Fruit fly (Drosophila melanogaster) whole organism, embryonic: ENCODE data around the gene Hand.

Experiments used
- Antp ChIP-seq: fragments of 200-800 bp; sonication (Bioruptor generic); optimal IDR thresholded peaks from 3 replicates; lab custom pipeline; 2016; ENCODE audit warnings: missing biosample characterization, missing genetic modification characterization
- Asciz ChIP-seq: fragments of 200-800 bp; sonication (Bioruptor generic); optimal IDR thresholded peaks from 2 replicates; lab custom pipeline; 2017; ENCODE audit warnings: missing biosample characterization, mild to moderate bottlenecking, missing genetic modification characterization, missing genetic modification reagents
- Atf3 ChIP-seq: fragments of 200-800 bp; sonication (Bioruptor generic); optimal IDR thresholded peaks from 3 replicates; lab custom pipeline; 2016; ENCODE audit warnings: missing biosample characterization, missing genetic modification characterization
- CG11398 ChIP-seq: fragments of 200-800 bp; sonication (Bioruptor generic); optimal IDR thresholded peaks from 2 replicates; lab custom pipeline; 2016; ENCODE audit warnings: missing biosample characterization, missing genetic modification characterization
- CG11504 ChIP-seq: fragments of 200-800 bp; sonication (Bioruptor generic); optimal IDR thresholded peaks from 3 replicates; lab custom pipeline; 2019; ENCODE audit warnings: missing biosample characterization, mild to moderate bottlenecking, missing genetic modification characterization, moderate library complexity
- CG12744 ChIP-seq: fragments of 200-800 bp; sonication (Bioruptor generic); optimal IDR thresholded peaks from 2 replicates; lab custom pipeline; 2016; ENCODE audit warnings: missing biosample characterization, missing genetic modification characterization
- CG13296 ChIP-seq: fragments of 200-800 bp; sonication (Bioruptor generic); optimal IDR thresholded peaks from 3 replicates; lab custom pipeline; 2018; ENCODE audit warnings: missing biosample characterization, mild to moderate bottlenecking, missing genetic modification characterization
- CG16813 ChIP-seq: fragments of 200-800 bp; sonication (Bioruptor generic); IDR thresholded peaks from 3 replicates; pipeline ENCODE4 v1.3.6; 2022; ENCODE audit warnings: missing biosample characterization, missing genetic modification characterization; ENCODE audit not compliant: partially characterized antibody
- CG17802 ChIP-seq: fragments of 200-800 bp; sonication (Bioruptor generic); optimal IDR thresholded peaks from 2 replicates; lab custom pipeline; 2018; ENCODE audit warnings: missing biosample characterization, mild to moderate bottlenecking, missing genetic modification characterization, moderate library complexity
- CG31224 ChIP-seq: fragments of 200-800 bp; sonication (Bioruptor generic); IDR thresholded peaks from 2 replicates; pipeline ENCODE4 v1.3.6; 2022; ENCODE audit warnings: missing biosample characterization, missing genetic modification characterization
- CG34422 ChIP-seq: fragments of 200-800 bp; sonication (Bioruptor generic); IDR thresholded peaks from 3 replicates; pipeline ENCODE4 v1.3.6; 2022; ENCODE audit warnings: missing biosample characterization, missing genetic modification characterization
- CG4707 ChIP-seq: fragments of 200-800 bp; sonication (Bioruptor generic); optimal IDR thresholded peaks from 2 replicates; lab custom pipeline; 2018; ENCODE audit warnings: missing biosample characterization, mild to moderate bottlenecking, missing genetic modification characterization, moderate library complexity
- CG4730 ChIP-seq: fragments of 200-800 bp; sonication (Bioruptor generic); IDR thresholded peaks from 2 replicates; pipeline ENCODE4 v1.3.6; 2022; ENCODE audit warnings: missing biosample characterization, missing genetic modification characterization
- CG5953 ChIP-seq: fragments of 200-800 bp; sonication (Bioruptor generic); IDR thresholded peaks from 2 replicates; pipeline ENCODE4 v1.3.6; 2022; ENCODE audit warnings: missing biosample characterization, missing genetic modification characterization
- CG6654 ChIP-seq: fragments of 200-800 bp; sonication (Bioruptor generic); optimal IDR thresholded peaks from 2 replicates; lab custom pipeline; 2017; ENCODE audit warnings: missing biosample characterization, mild to moderate bottlenecking, missing genetic modification characterization
- CG6683 ChIP-seq: fragments of 200-800 bp; sonication (Bioruptor generic); optimal IDR thresholded peaks from 2 replicates; lab custom pipeline; 2017; ENCODE audit warnings: missing biosample characterization, mild to moderate bottlenecking, missing genetic modification characterization, missing genetic modification reagents
- CG7745 ChIP-seq: fragments of 200-800 bp; sonication (Bioruptor generic); optimal IDR thresholded peaks from 2 replicates; lab custom pipeline; 2018; ENCODE audit warnings: missing biosample characterization, mild to moderate bottlenecking, missing genetic modification characterization, moderate library complexity
- CG8290 ChIP-seq, 3 experiments: fragments of 200-800 bp; sonication (Bioruptor generic); optimal IDR thresholded peaks; 2 replicates each; lab custom pipeline; 2016 to 2019; ENCODE audit warnings: missing biosample characterization in 3 of 3, missing genetic modification characterization in 3 of 3, mild to moderate bottlenecking in 2 of 3, moderate library complexity in 1 of 3
- CG8765 ChIP-seq: fragments of 200-800 bp; sonication (Bioruptor generic); IDR thresholded peaks from 2 replicates; pipeline ENCODE4 v1.3.6; 2022; ENCODE audit warnings: missing biosample characterization, missing genetic modification characterization
- CG8944 ChIP-seq: fragments of 200-800 bp; sonication (Bioruptor generic); optimal IDR thresholded peaks from 3 replicates; lab custom pipeline; 2016; ENCODE audit warnings: missing biosample characterization, missing genetic modification characterization
- CG9876 ChIP-seq: fragments of 200-800 bp; sonication (Bioruptor generic); optimal IDR thresholded peaks from 2 replicates; lab custom pipeline; 2016; ENCODE audit warnings: missing biosample characterization, missing genetic modification characterization
- Camta ChIP-seq: fragments of 200-800 bp; sonication (Bioruptor generic); optimal IDR thresholded peaks from 2 replicates; lab custom pipeline; 2016; ENCODE audit warnings: missing biosample characterization, missing genetic modification characterization
- HLH3B ChIP-seq: fragments of 200-800 bp; sonication (Bioruptor generic); IDR thresholded peaks from 2 replicates; pipeline ENCODE4 v1.3.6; 2022; ENCODE audit warnings: missing biosample characterization, missing genetic modification characterization
- HmgD ChIP-seq: fragments of 200-800 bp; sonication (Bioruptor generic); optimal IDR thresholded peaks from 3 replicates; lab custom pipeline; 2016; ENCODE audit warnings: missing biosample characterization, missing genetic modification characterization
- Hr39 ChIP-seq: fragments of >200 bp; optimal IDR thresholded peaks from 2 replicates; lab custom pipeline; 2017
- Hr78 ChIP-seq, 2 experiments: fragments of 200-800 bp in 1 of 2; fragments of >200 bp in 1 of 2; sonication (Bioruptor generic) in 1 of 2; optimal IDR thresholded peaks; 2 replicates each; lab custom pipeline; 2017 to 2019; ENCODE audit warnings: missing biosample characterization in 2 of 2, missing genetic modification characterization in 2 of 2, mild to moderate bottlenecking in 1 of 2, moderate library complexity in 1 of 2
- Lim3 ChIP-seq: fragments of 200-800 bp; sonication (Bioruptor generic); IDR thresholded peaks from 2 replicates; pipeline ENCODE4 v1.3.6; 2022; ENCODE audit warnings: missing biosample characterization, missing genetic modification characterization
- Mad ChIP-seq: fragments of 200-800 bp; sonication (Bioruptor generic); optimal IDR thresholded peaks from 2 replicates; lab custom pipeline; 2016; ENCODE audit warnings: missing biosample characterization, missing genetic modification characterization
- NC2β ChIP-seq: fragments of 200-800 bp; sonication (Bioruptor generic); optimal IDR thresholded peaks from 2 replicates; lab custom pipeline; 2016; ENCODE audit warnings: missing biosample characterization, missing genetic modification characterization
- NK7.1 ChIP-seq: fragments of 200-800 bp; sonication (Bioruptor generic); optimal IDR thresholded peaks from 3 replicates; lab custom pipeline; 2016; ENCODE audit warnings: missing biosample characterization, missing genetic modification characterization
- ab ChIP-seq: fragments of 200-800 bp; sonication (Bioruptor generic); optimal IDR thresholded peaks from 2 replicates; lab custom pipeline; 2016; ENCODE audit warnings: missing biosample characterization, missing genetic modification characterization
- btn ChIP-seq: fragments of 200-800 bp; sonication (Bioruptor generic); optimal IDR thresholded peaks from 2 replicates; lab custom pipeline; 2016; ENCODE audit warnings: missing biosample characterization, missing genetic modification characterization
- cato ChIP-seq: fragments of 200-800 bp; sonication (Bioruptor generic); optimal IDR thresholded peaks from 2 replicates; lab custom pipeline; 2016; ENCODE audit warnings: missing biosample characterization, missing genetic modification characterization, borderline replicate concordance
- caup ChIP-seq: fragments of 200-800 bp; sonication (Bioruptor generic); optimal IDR thresholded peaks from 3 replicates; lab custom pipeline; 2017; ENCODE audit warnings: missing biosample characterization, mild to moderate bottlenecking, missing genetic modification characterization, moderate library complexity; ENCODE audit not compliant: severe bottlenecking
- corto ChIP-seq: fragments of 200-800 bp; sonication (Bioruptor generic); optimal IDR thresholded peaks from 2 replicates; lab custom pipeline; 2016; ENCODE audit warnings: missing biosample characterization, mild to moderate bottlenecking, missing genetic modification characterization, moderate library complexity
- croc ChIP-seq: fragments of 200-800 bp; sonication (Bioruptor generic); conservative IDR thresholded peaks from 3 replicates; pipeline ENCODE4 v1.3.6; 2022; ENCODE audit warnings: missing biosample characterization, missing genetic modification characterization
- crp ChIP-seq, 2 experiments: fragments of 200-800 bp; sonication (Bioruptor generic); optimal IDR thresholded peaks; 2 replicates in 1 of 2; 3 replicates in 1 of 2; lab custom pipeline; 2017; ENCODE audit warnings: missing biosample characterization in 2 of 2, missing genetic modification characterization in 2 of 2, mild to moderate bottlenecking in 1 of 2, moderate library complexity in 1 of 2
- dm ChIP-seq: fragments of 200-800 bp; sonication (Bioruptor generic); optimal IDR thresholded peaks from 3 replicates; lab custom pipeline; 2016; ENCODE audit warnings: missing biosample characterization, missing genetic modification characterization
- ems ChIP-seq: fragments of 200-800 bp; sonication (Bioruptor generic); optimal IDR thresholded peaks from 3 replicates; lab custom pipeline; 2016; ENCODE audit warnings: missing biosample characterization, missing genetic modification characterization
- ftz-f1 ChIP-seq: fragments of 200-800 bp; sonication (Bioruptor generic); optimal IDR thresholded peaks from 2 replicates; lab custom pipeline; 2016; ENCODE audit warnings: missing biosample characterization, missing genetic modification characterization
- gsb-n ChIP-seq: fragments of 200-800 bp; sonication (Bioruptor generic); optimal IDR thresholded peaks from 3 replicates; lab custom pipeline; 2018; ENCODE audit warnings: missing biosample characterization, mild to moderate bottlenecking, missing genetic modification characterization
- hth ChIP-seq: fragments of >200 bp; optimal IDR thresholded peaks from 2 replicates; lab custom pipeline; 2017; ENCODE audit warnings: inconsistent platforms
- insv ChIP-seq, 2 experiments: fragments of 200-800 bp; sonication (Bioruptor generic); optimal IDR thresholded peaks; 3 replicates each; lab custom pipeline; 2016 to 2018; ENCODE audit warnings: missing biosample characterization in 2 of 2, missing genetic modification characterization in 2 of 2
- luna ChIP-seq: fragments of 200-800 bp; sonication (Bioruptor generic); optimal IDR thresholded peaks from 2 replicates; lab custom pipeline; 2016; ENCODE audit warnings: missing biosample characterization, missing genetic modification characterization
- mam ChIP-seq: fragments of 200-800 bp; sonication (Bioruptor generic); optimal IDR thresholded peaks from 3 replicates; lab custom pipeline; 2016; ENCODE audit warnings: missing biosample characterization, missing genetic modification characterization
- nau ChIP-seq: fragments of 200-800 bp; sonication (Bioruptor generic); optimal IDR thresholded peaks from 3 replicates; lab custom pipeline; 2017; ENCODE audit warnings: missing biosample characterization, mild to moderate bottlenecking, missing genetic modification characterization, missing genetic modification reagents
- ranshi ChIP-seq: fragments of 200-800 bp; sonication (Bioruptor generic); IDR thresholded peaks from 2 replicates; pipeline ENCODE4 v1.3.6; 2022; ENCODE audit warnings: missing biosample characterization, missing genetic modification characterization
- sima ChIP-seq: fragments of 200-800 bp; sonication (Bioruptor generic); optimal IDR thresholded peaks from 2 replicates; lab custom pipeline; 2016; ENCODE audit warnings: missing biosample characterization, missing genetic modification characterization
- tio ChIP-seq: fragments of 200-800 bp; sonication (Bioruptor generic); optimal IDR thresholded peaks from 2 replicates; lab custom pipeline; 2017; ENCODE audit warnings: missing biosample characterization, missing genetic modification characterization, inconsistent platforms
- toy ChIP-seq: fragments of 200-800 bp; sonication (Bioruptor generic); IDR thresholded peaks from 2 replicates; pipeline ENCODE4 v1.3.6; 2022; ENCODE audit warnings: missing biosample characterization, missing genetic modification characterization
- zfh2 ChIP-seq: fragments of 200-800 bp; sonication (Bioruptor generic); optimal IDR thresholded peaks from 2 replicates; lab custom pipeline; 2016; ENCODE audit warnings: missing biosample characterization, missing genetic modification characterization

Hand gene

dm6 chr2L:10249655-10250202, 45.5 kb downstream of the Hand start (continued):
- TF ChIP-seq CG8290 (GFP tag; optimal IDR thresholded peaks at IDR 0.05; lab: Kevin White, UChicago): peak; percentile 15
- peak in 1 of 2 experiments; percentile 73 for TF ChIP-seq CG8290 (tag; optimal IDR thresholded peaks at IDR 0.05; lab: Kevin White, UChicago)
- TF ChIP-seq cato: no peak
- no peak for TF ChIP-seq caup (GFP tag; lab: Kevin White, UChicago)
- no peak; the same call in 1 of the 2 replicates for TF ChIP-seq ranshi (GFP tag; lab: Robert Waterston, UW)
- no peak for TF ChIP-seq NK7.1 (GFP tag; lab: Kevin White, UChicago)
- TF ChIP-seq CG9876 (GFP tag; lab: Kevin White, UChicago): no peak
- no peak for TF ChIP-seq CG8944
- no peak for TF ChIP-seq CG8765
- no peak for TF ChIP-seq ab (GFP tag; lab: Kevin White, UChicago)
- TF ChIP-seq CG31224 (GFP tag; lab: Robert Waterston, UW): no peak
- peak in 1 of 2 experiments; percentile 55 for TF ChIP-seq insv (GFP tag; optimal IDR thresholded peaks at IDR 0.05; lab: Kevin White, UChicago)
- TF ChIP-seq Antp: no peak
- TF ChIP-seq CG16813: no peak
- no peak for TF ChIP-seq Hr78 (GFP tag; optimal IDR thresholded peaks at IDR 0.05; lab: Kevin White, UChicago)
- TF ChIP-seq ems: no peak
- TF ChIP-seq Lim3 (GFP tag; lab: Robert Waterston, UW): no peak
- no peak for TF ChIP-seq sima
- TF ChIP-seq dm: no peak
- no peak for TF ChIP-seq CG6654
- TF ChIP-seq CG6683 (GFP tag; lab: Kevin White, UChicago): peak; percentile 19
- peak; percentile 80 for TF ChIP-seq CG13296
- TF ChIP-seq CG11504 (tag; lab: Kevin White, UChicago): no peak
- TF ChIP-seq ftz-f1 (GFP tag; lab: Kevin White, UChicago): no peak
- TF ChIP-seq btn (GFP tag; lab: Kevin White, UChicago): no peak
- no peak for TF ChIP-seq mam (GFP tag; lab: Kevin White, UChicago)
- TF ChIP-seq Hr39 (lab: Kevin White, UChicago): no peak
- TF ChIP-seq CG17802 (tag; lab: Kevin White, UChicago): no peak
- no peak for TF ChIP-seq zfh2 (GFP tag; lab: Kevin White, UChicago)
- TF ChIP-seq HLH3B (GFP tag; lab: Robert Waterston, UW): peak; percentile 29; the same call in 1 of the 2 replicates
- 0 out of 3 replicates have a peak, but pooled peaks have one; percentile 39 for TF ChIP-seq CG34422 (GFP tag; lab: Robert Waterston, UW)
- no peak for TF ChIP-seq CG4730
- TF ChIP-seq Camta (GFP tag; lab: Kevin White, UChicago): no peak
- TF ChIP-seq croc: no peak
- no peak for TF ChIP-seq Atf3
- TF ChIP-seq toy (GFP tag; lab: Robert Waterston, UW): no peak
- peak; percentile 1 for TF ChIP-seq Asciz (GFP tag; lab: Kevin White, UChicago)
- TF ChIP-seq nau (GFP tag; lab: Kevin White, UChicago): peak; percentile 3
- TF ChIP-seq CG7745 (tag; lab: Kevin White, UChicago): no peak
- no peak for TF ChIP-seq crp (GFP tag; optimal IDR thresholded peaks at IDR 0.05; lab: Kevin White, UChicago)
- TF ChIP-seq CG11398: no peak
- TF ChIP-seq corto (GFP tag; lab: Kevin White, UChicago): peak; percentile 20
- TF ChIP-seq CG4707 (GFP tag; lab: Kevin White, UChicago): peak; percentile 60
- TF ChIP-seq tio (GFP tag; lab: Kevin White, UChicago): no peak
- no peak for TF ChIP-seq HmgD
- no peak for TF ChIP-seq Mad (GFP tag; lab: Kevin White, UChicago)
- no peak for TF ChIP-seq NC2β (GFP tag; lab: Kevin White, UChicago)
- no peak for TF ChIP-seq CG12744 (GFP tag; lab: Kevin White, UChicago)
- no peak for TF ChIP-seq gsb-n (tag; lab: Kevin White, UChicago)
- no peak for TF ChIP-seq CG5953
- no peak for TF ChIP-seq hth (lab: Kevin White, UChicago)
- no peak for TF ChIP-seq luna
